Fruit fly (Drosophila melanogaster): ENCODE data around the gene Strump.

Gene Strump

DNA sequence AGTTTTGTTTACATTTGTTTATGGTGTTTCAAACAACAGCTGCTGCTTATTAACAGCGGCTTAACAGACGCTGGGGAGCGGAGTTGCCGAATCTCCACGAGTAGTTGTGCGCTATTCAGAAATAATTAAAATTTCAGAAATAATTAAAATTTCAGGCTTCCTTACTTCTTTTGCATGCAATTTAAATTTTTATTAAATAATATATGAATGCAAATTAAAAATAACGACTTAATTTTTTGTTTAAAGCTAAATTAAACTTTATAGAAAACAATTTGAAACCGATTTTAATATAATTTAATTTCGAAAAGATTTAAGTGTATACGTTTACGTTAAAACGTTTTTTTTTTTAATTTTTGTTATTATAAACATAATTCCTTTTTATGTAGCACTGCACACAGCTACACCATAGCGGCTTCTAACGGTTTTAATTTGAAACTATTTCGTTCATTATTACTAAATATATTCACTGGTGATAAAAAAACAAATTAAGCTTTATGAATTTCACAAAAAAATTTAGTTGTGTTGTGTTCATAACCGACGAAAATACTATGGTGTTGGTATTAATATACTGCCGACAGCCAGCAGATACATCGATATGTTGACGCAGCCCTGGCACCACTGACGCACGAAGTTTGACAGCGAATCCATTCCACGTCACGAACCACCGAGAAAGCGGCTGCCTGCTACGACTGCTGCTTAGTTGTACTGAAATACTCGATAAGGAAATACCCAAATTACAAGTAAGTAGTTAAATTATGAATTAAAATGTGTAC is 7.4 kb downstream of the Strump start, which contains the start of gene SsRbeta (continued):
- TF ChIP-seq Ets65A (GFP tag) = peak; percentile 89
- peak; percentile 90 for TF ChIP-seq YL-1 (GFP tag; optimal IDR thresholded peaks at IDR 0.05)
- TF ChIP-seq pita (GFP tag; optimal IDR thresholded peaks at IDR 0.05) = peak; percentile 34
- peak; percentile 37 for TF ChIP-seq CG13424 (tag; optimal IDR thresholded peaks at IDR 0.05)
- no peak for TF ChIP-seq HmgD (GFP tag; optimal IDR thresholded peaks at IDR 0.05)
- TF ChIP-seq Rx (GFP tag; IDR thresholded peaks at IDR 0.05) = peak; percentile 46
- peak; percentile 51 for TF ChIP-seq sna (GFP tag; IDR thresholded peaks at IDR 0.05; ENCODE audit: partially characterized antibody)
- TF ChIP-seq p53 (GFP tag; optimal IDR thresholded peaks at IDR 0.05) = no peak
- no peak for TF ChIP-seq Vsx1 (GFP tag; optimal IDR thresholded peaks at IDR 0.05)
- TF ChIP-seq gce (GFP tag; IDR thresholded peaks at IDR 0.05) = no peak; the same call in 2 of the 3 replicates
- TF ChIP-seq CG12744 (GFP tag; optimal IDR thresholded peaks at IDR 0.05) = no peak
- TF ChIP-seq psq (GFP tag; optimal IDR thresholded peaks at IDR 0.05) = no peak
- TF ChIP-seq CG9932 (GFP tag; IDR thresholded peaks at IDR 0.05) = peak; percentile 76
- TF ChIP-seq CG13287 (GFP tag; IDR thresholded peaks at IDR 0.05; ENCODE audit: partially characterized antibody) = peak; percentile 79
- TF ChIP-seq CG16815 (GFP tag; optimal IDR thresholded peaks at IDR 0.05) = no peak
- peak; percentile 7 for TF ChIP-seq PHDP (tag; optimal IDR thresholded peaks at IDR 0.05)
- TF ChIP-seq CG6254 (GFP tag; optimal IDR thresholded peaks at IDR 0.05) = no peak
- no peak for TF ChIP-seq crol (GFP tag; IDR thresholded peaks at IDR 0.05)
- peak; percentile 75 for TF ChIP-seq CG17328 (GFP tag; IDR thresholded peaks at IDR 0.05)
- TF ChIP-seq sens-2 (GFP tag; IDR thresholded peaks at IDR 0.05) = peak; percentile 42; the same call in 1 of the 2 replicates
- TF ChIP-seq CG1233 (GFP tag; optimal IDR thresholded peaks at IDR 0.05) = no peak
- TF ChIP-seq Ada2b (GFP tag; IDR thresholded peaks at IDR 0.05) = peak; percentile 38; the same call in 1 of the 2 replicates
- TF ChIP-seq exex (tag; optimal IDR thresholded peaks at IDR 0.05) = no peak
- no peak for TF ChIP-seq Bteb2 (GFP tag; optimal IDR thresholded peaks at IDR 0.05)
- TF ChIP-seq CG9817 (tag; optimal IDR thresholded peaks at IDR 0.05) = no peak
- peak; percentile 36 for TF ChIP-seq CG2129 (GFP tag; IDR thresholded peaks at IDR 0.05; ENCODE audit: partially characterized antibody)
- peak; percentile 95 for TF ChIP-seq CG7928 (GFP tag; optimal IDR thresholded peaks at IDR 0.05)
- no peak for TF ChIP-seq repo (GFP tag; optimal IDR thresholded peaks at IDR 0.05)
- peak; percentile 29 for TF ChIP-seq B-H2 (GFP tag; optimal IDR thresholded peaks at IDR 0.05)
- TF ChIP-seq Adf1 (GFP tag; IDR thresholded peaks at IDR 0.05) = no peak
- peak; percentile 72 for TF ChIP-seq Dref (GFP tag; IDR thresholded peaks at IDR 0.05)
- no peak for TF ChIP-seq rib (GFP tag; IDR thresholded peaks at IDR 0.05)
- peak; percentile 19 for TF ChIP-seq CG12659 (GFP tag; optimal IDR thresholded peaks at IDR 0.05)
- peak; percentile 85 for TF ChIP-seq CG32532 (GFP tag; IDR thresholded peaks at IDR 0.05)
- no peak for TF ChIP-seq chif (GFP tag; optimal IDR thresholded peaks at IDR 0.05)
- no peak for TF ChIP-seq sd (tag; optimal IDR thresholded peaks at IDR 0.05)
- TF ChIP-seq al (GFP tag; IDR thresholded peaks at IDR 0.05) = 0 out of 2 replicates have a peak, but pooled peaks have one; percentile 3
- TF ChIP-seq CG3065 (GFP tag; optimal IDR thresholded peaks at IDR 0.05) = no peak
- TF ChIP-seq CG11398 (GFP tag; optimal IDR thresholded peaks at IDR 0.05) = no peak
- TF ChIP-seq ab (GFP tag; optimal IDR thresholded peaks at IDR 0.05) = no peak
- no peak for TF ChIP-seq Spps (tag; optimal IDR thresholded peaks at IDR 0.05)
- no peak for TF ChIP-seq oc (tag; optimal IDR thresholded peaks at IDR 0.05)
- no peak; the same call in 1 of the 2 replicates for TF ChIP-seq CG5953 (GFP tag; IDR thresholded peaks at IDR 0.05)
- TF ChIP-seq fd102C (GFP tag; optimal IDR thresholded peaks at IDR 0.05) = no peak
- TF ChIP-seq CG9797 (GFP tag; optimal IDR thresholded peaks at IDR 0.05) = peak; percentile 50
- no peak for TF ChIP-seq klu (GFP tag; IDR thresholded peaks at IDR 0.05)
- no peak for TF ChIP-seq CG4854 (GFP tag; optimal IDR thresholded peaks at IDR 0.05)
- peak; percentile 91 for TF ChIP-seq pzg (GFP tag; optimal IDR thresholded peaks at IDR 0.05)
- TF ChIP-seq CG14050 (GFP tag; IDR thresholded peaks at IDR 0.05) = no peak; the same call in 2 of the 3 replicates
- TF ChIP-seq CG18011 (GFP tag; optimal IDR thresholded peaks at IDR 0.05) = peak; percentile 94
